Worm (Caenorhabditis elegans) whole organism, late embryonic: Measurements from ENCODE around the gene EGAP2.2.

ENCODE experiments used
- C38D4.7 ChIP-seq: fragments of 200-800 bp; sonication (Bioruptor generic); optimal IDR thresholded peaks from 2 replicates; lab custom pipeline; 2018; ENCODE audit warnings: mild to moderate bottlenecking, missing genetic modification characterization, moderate library complexity, missing compliant biosample characterization
- Y22D7AL.16 ChIP-seq: sonication (generic microtip); optimal IDR thresholded peaks from 2 replicates; lab custom pipeline; 2016; ENCODE audit warnings: missing genetic modification characterization, missing compliant biosample characterization
- ceh-14 ChIP-seq: sonication (generic microtip); optimal IDR thresholded peaks from 2 replicates; lab custom pipeline; 2016; ENCODE audit warnings: missing genotype, missing genetic modification characterization, missing compliant biosample characterization
- ceh-2 ChIP-seq: sonication (generic microtip); optimal IDR thresholded peaks from 2 replicates; lab custom pipeline; 2016; ENCODE audit warnings: missing genotype, missing genetic modification characterization, missing compliant biosample characterization
- dmd-4 ChIP-seq: sonication (generic microtip); optimal IDR thresholded peaks from 2 replicates; lab custom pipeline; 2016; ENCODE audit warnings: borderline replicate concordance, missing genetic modification characterization, missing compliant biosample characterization
- pax-1 ChIP-seq: fragments of 150-350 bp; optimal IDR thresholded peaks from 2 replicates; lab custom pipeline; 2014; ENCODE audit warnings: missing biosample characterization, missing genetic modification characterization
- rnt-1 ChIP-seq: sonication (generic microtip); optimal IDR thresholded peaks from 2 replicates; lab custom pipeline; 2016; ENCODE audit warnings: missing genetic modification characterization, missing compliant biosample characterization
- sox-4 ChIP-seq: sonication (generic microtip); optimal IDR thresholded peaks from 2 replicates; lab custom pipeline; 2017; ENCODE audit warnings: mild to moderate bottlenecking, missing genetic modification characterization, inconsistent platforms, missing compliant biosample characterization
- unc-86 ChIP-seq: sonication (generic microtip); optimal IDR thresholded peaks from 2 replicates; lab custom pipeline; 2016; ENCODE audit warnings: missing genetic modification characterization, missing compliant biosample characterization

- TF ChIP-seq C38D4.7 (GFP tag; lab: Kevin White, UChicago) (no peak), ceh-14 (tag; lab: Kevin White, UChicago) (no peak), dmd-4 (no peak), rnt-1 (tag; lab: Kevin White, UChicago) (no peak), unc-86 (tag; lab: Kevin White, UChicago) (no peak), pax-1 (no peak), Y22D7AL.16 (no peak), sox-4 (tag; lab: Kevin White, UChicago) (no peak), ceh-2 (no peak)
Measured at ce11 chrII:5182451-5182850, 47.2 kb upstream of the EGAP2.2 start.
